Worm (Caenorhabditis elegans) whole organism, midembryonic: ENCODE results near the gene sre-56.

Experiments
- klf-2 ChIP-seq: fragments of 200-800 bp; sonication (Bioruptor generic); conservative IDR thresholded peaks from 2 replicates; pipeline ENCODE4 v1.3.6; 2022; ENCODE audit warnings: missing genetic modification reagents, missing genetic modification characterization, missing compliant biosample characterization
- tab-1 ChIP-seq: fragments of 200-800 bp; sonication (Bioruptor generic); IDR thresholded peaks from 2 replicates; pipeline ENCODE4 v1.3.6; 2022; ENCODE audit warnings: missing genetic modification characterization, missing compliant biosample characterization
- ztf-23 ChIP-seq: fragments of 200-800 bp; sonication (Bioruptor generic); IDR thresholded peaks from 2 replicates; pipeline ENCODE4 v1.3.6; 2022; ENCODE audit warnings: missing genetic modification reagents, missing genetic modification characterization, missing compliant biosample characterization

- TF ChIP-seq klf-2 (GFP tag; lab: Robert Waterston, UW) (no peak), tab-1 (GFP tag; lab: Robert Waterston, UW) (no peak), ztf-23 (no peak)
These were observed 43.9 kb upstream of the sre-56 start, which contains the start of gene ife-5 for ce11 chrII:12280360-12280759.
